Fruit fly (Drosophila melanogaster) whole organism, embryonic: Measurements from ENCODE around the gene Syx13.

Source experiments
- Aef1 ChIP-seq: fragments of 200-800 bp; sonication (Bioruptor generic); IDR thresholded peaks from 3 replicates; pipeline ENCODE4 v1.3.6; 2022; ENCODE audit warnings: missing biosample characterization, missing genetic modification characterization
- Atf3 ChIP-seq: fragments of 200-800 bp; sonication (Bioruptor generic); optimal IDR thresholded peaks from 3 replicates; lab custom pipeline; 2016; ENCODE audit warnings: missing biosample characterization, missing genetic modification characterization
- BtbVII ChIP-seq: fragments of 200-800 bp; sonication (Bioruptor generic); optimal IDR thresholded peaks from 3 replicates; lab custom pipeline; 2017; ENCODE audit warnings: missing biosample characterization, mild to moderate bottlenecking, missing genetic modification characterization
- CG10209 ChIP-seq: fragments of 200-800 bp; sonication (Bioruptor generic); optimal IDR thresholded peaks from 3 replicates; lab custom pipeline; 2017; ENCODE audit warnings: missing biosample characterization, mild to moderate bottlenecking, missing genetic modification characterization, missing genetic modification reagents
- CG10267 ChIP-seq: fragments of 200-800 bp; sonication (Bioruptor generic); optimal IDR thresholded peaks from 2 replicates; lab custom pipeline; 2018; ENCODE audit warnings: missing biosample characterization, mild to moderate bottlenecking, missing genetic modification characterization, moderate library complexity
- CG11398 ChIP-seq: fragments of 200-800 bp; sonication (Bioruptor generic); optimal IDR thresholded peaks from 2 replicates; lab custom pipeline; 2016; ENCODE audit warnings: missing biosample characterization, missing genetic modification characterization
- CG12236 ChIP-seq: fragments of 200-800 bp; sonication (Bioruptor generic); optimal IDR thresholded peaks from 2 replicates; lab custom pipeline; 2016; ENCODE audit warnings: missing biosample characterization, missing genetic modification characterization
- CG13123 ChIP-seq: fragments of 200-800 bp; sonication (Bioruptor generic); optimal IDR thresholded peaks from 2 replicates; lab custom pipeline; 2016; ENCODE audit warnings: missing biosample characterization, missing genetic modification characterization
- CG13287 ChIP-seq: fragments of 200-800 bp; sonication (Bioruptor generic); IDR thresholded peaks from 2 replicates; pipeline ENCODE4 v1.3.6; 2022; ENCODE audit warnings: missing biosample characterization, missing genetic modification characterization; ENCODE audit not compliant: partially characterized antibody
- CG14710 ChIP-seq: fragments of 200-800 bp; sonication (Bioruptor generic); optimal IDR thresholded peaks from 3 replicates; lab custom pipeline; 2019; ENCODE audit warnings: missing biosample characterization, mild to moderate bottlenecking, missing genetic modification characterization, moderate library complexity
- CG1603 ChIP-seq: fragments of 200-800 bp; sonication (Bioruptor generic); optimal IDR thresholded peaks from 2 replicates; lab custom pipeline; 2019; ENCODE audit warnings: missing biosample characterization, mild to moderate bottlenecking, missing genetic modification characterization, moderate library complexity
- CG18262 ChIP-seq: fragments of 200-800 bp; optimal IDR thresholded peaks from 3 replicates; lab custom pipeline; 2019; ENCODE audit warnings: missing biosample characterization, mild to moderate bottlenecking, missing genetic modification characterization, moderate library complexity
- CG2875 ChIP-seq: fragments of 200-800 bp; sonication (Bioruptor generic); optimal IDR thresholded peaks from 2 replicates; lab custom pipeline; 2017; ENCODE audit warnings: missing biosample characterization, mild to moderate bottlenecking, missing genetic modification characterization, missing genetic modification reagents
- CG3065 ChIP-seq: fragments of 200-800 bp; sonication (Bioruptor generic); optimal IDR thresholded peaks from 2 replicates; lab custom pipeline; 2016; ENCODE audit warnings: missing biosample characterization, missing genetic modification characterization
- CG3163 ChIP-seq: fragments of 200-800 bp; sonication (Bioruptor generic); optimal IDR thresholded peaks from 3 replicates; lab custom pipeline; 2016; ENCODE audit warnings: missing biosample characterization, missing genetic modification characterization
- CG34376 ChIP-seq: fragments of 200-800 bp; sonication (Bioruptor generic); optimal IDR thresholded peaks from 2 replicates; lab custom pipeline; 2018; ENCODE audit warnings: missing biosample characterization, mild to moderate bottlenecking, missing genetic modification characterization
- CG7357 ChIP-seq: fragments of 200-800 bp; sonication (Bioruptor generic); IDR thresholded peaks from 3 replicates; pipeline ENCODE4 v1.3.6; 2022; ENCODE audit warnings: missing biosample characterization, missing genetic modification characterization
- CG9437 ChIP-seq: fragments of 200-800 bp; sonication (Bioruptor generic); optimal IDR thresholded peaks from 2 replicates; lab custom pipeline; 2018; ENCODE audit warnings: missing biosample characterization, mild to moderate bottlenecking, missing genetic modification characterization
- Dip2 ChIP-seq: fragments of 200-800 bp; sonication (Bioruptor generic); IDR thresholded peaks from 2 replicates; pipeline ENCODE4 v1.3.6; 2022; ENCODE audit warnings: missing biosample characterization, missing genetic modification characterization
- Gsc ChIP-seq: fragments of 200-800 bp; sonication (Bioruptor generic); IDR thresholded peaks from 2 replicates; pipeline ENCODE4 v1.3.6; 2022; ENCODE audit warnings: missing biosample characterization, missing genetic modification characterization
- HLH54F ChIP-seq: fragments of 200-800 bp; sonication (Bioruptor generic); optimal IDR thresholded peaks from 3 replicates; lab custom pipeline; 2016; ENCODE audit warnings: missing biosample characterization, missing genetic modification characterization
- HLHmδ ChIP-seq: fragments of 200-800 bp; sonication (Bioruptor generic); optimal IDR thresholded peaks from 2 replicates; lab custom pipeline; 2018; ENCODE audit warnings: missing biosample characterization, mild to moderate bottlenecking, missing genetic modification characterization, moderate library complexity
- HmgZ ChIP-seq: fragments of 200-800 bp; sonication (Bioruptor generic); optimal IDR thresholded peaks from 2 replicates; lab custom pipeline; 2018; ENCODE audit warnings: missing biosample characterization, mild to moderate bottlenecking, missing genetic modification characterization
- Lhr ChIP-seq: fragments of 200-800 bp; sonication (Bioruptor generic); optimal IDR thresholded peaks from 3 replicates; lab custom pipeline; 2017; ENCODE audit warnings: mild to moderate bottlenecking, missing biosample characterization, missing genetic modification reagents, missing genetic modification characterization
- MBD-R2 ChIP-seq: fragments of 200-800 bp; sonication (Bioruptor generic); IDR thresholded peaks from 2 replicates; pipeline ENCODE4 v1.3.6; 2022; ENCODE audit warnings: missing biosample characterization, missing genetic modification characterization
- Neu2 ChIP-seq: fragments of 200-800 bp; sonication (Bioruptor generic); optimal IDR thresholded peaks from 3 replicates; lab custom pipeline; 2016; ENCODE audit warnings: missing biosample characterization, missing genetic modification characterization, borderline replicate concordance
- Ptx1 ChIP-seq: fragments of 200-800 bp; sonication (Bioruptor generic); IDR thresholded peaks from 2 replicates; pipeline ENCODE4 v1.3.6; 2022; ENCODE audit warnings: missing biosample characterization, missing genetic modification characterization
- Scr ChIP-seq: fragments of 200-800 bp; sonication (Bioruptor generic); IDR thresholded peaks from 2 replicates; pipeline ENCODE4 v1.3.6; 2022; ENCODE audit warnings: missing biosample characterization, missing genetic modification characterization; ENCODE audit not compliant: partially characterized antibody
- Usf ChIP-seq: fragments of 200-800 bp; sonication (Bioruptor generic); optimal IDR thresholded peaks from 2 replicates; lab custom pipeline; 2017; ENCODE audit warnings: missing genotype, missing biosample characterization, missing genetic modification characterization
- YL-1 ChIP-seq: fragments of 200-800 bp; sonication (Bioruptor generic); optimal IDR thresholded peaks from 3 replicates; lab custom pipeline; 2017; ENCODE audit warnings: missing biosample characterization, mild to moderate bottlenecking, missing genetic modification characterization
- bsh ChIP-seq, 2 experiments: fragments of 200-800 bp; sonication (Bioruptor generic); optimal IDR thresholded peaks; 2 replicates each; lab custom pipeline; 2017 to 2018; ENCODE audit warnings: mild to moderate bottlenecking in 2 of 2, missing biosample characterization in 2 of 2, missing genetic modification characterization in 2 of 2, moderate library complexity in 1 of 2
- cg ChIP-seq: fragments of 200-800 bp; sonication (Bioruptor generic); optimal IDR thresholded peaks from 3 replicates; lab custom pipeline; 2019; ENCODE audit warnings: missing biosample characterization, mild to moderate bottlenecking, missing genetic modification characterization, moderate library complexity
- ci ChIP-seq: fragments of 200-800 bp; sonication (Bioruptor generic); IDR thresholded peaks from 3 replicates; pipeline ENCODE4 v1.3.6; 2022; ENCODE audit warnings: missing biosample characterization, missing genetic modification characterization
- corto ChIP-seq: fragments of 200-800 bp; sonication (Bioruptor generic); optimal IDR thresholded peaks from 2 replicates; lab custom pipeline; 2016; ENCODE audit warnings: missing biosample characterization, mild to moderate bottlenecking, missing genetic modification characterization, moderate library complexity
- en ChIP-seq: fragments of 200-800 bp; sonication (Bioruptor generic); optimal IDR thresholded peaks from 2 replicates; lab custom pipeline; 2016; ENCODE audit warnings: missing biosample characterization, missing genetic modification characterization
- h ChIP-seq: fragments of >200 bp; optimal IDR thresholded peaks from 2 replicates; lab custom pipeline; 2017
- ind ChIP-seq: fragments of 200-800 bp; sonication (Bioruptor generic); optimal IDR thresholded peaks from 3 replicates; lab custom pipeline; 2016; ENCODE audit warnings: missing biosample characterization, missing genetic modification characterization
- lmd ChIP-seq: fragments of 200-800 bp; sonication (Bioruptor generic); IDR thresholded peaks from 2 replicates; pipeline ENCODE4 v1.3.6; 2022; ENCODE audit warnings: missing biosample characterization, missing genetic modification characterization
- mirr ChIP-seq: fragments of 200-800 bp; sonication (Bioruptor generic); optimal IDR thresholded peaks from 3 replicates; lab custom pipeline; 2018; ENCODE audit warnings: missing biosample characterization, mild to moderate bottlenecking, missing genetic modification characterization
- p53 ChIP-seq: fragments of 200-800 bp; sonication (Bioruptor generic); optimal IDR thresholded peaks from 2 replicates; lab custom pipeline; 2016; ENCODE audit warnings: missing biosample characterization, missing genetic modification characterization
- seq ChIP-seq: fragments of 200-800 bp; sonication (Bioruptor generic); IDR thresholded peaks from 2 replicates; pipeline ENCODE4 v1.3.6; 2022; ENCODE audit warnings: missing biosample characterization, missing genetic modification characterization
- slp2 ChIP-seq: fragments of 200-800 bp; sonication (Bioruptor generic); optimal IDR thresholded peaks from 2 replicates; lab custom pipeline; 2016; ENCODE audit warnings: missing biosample characterization, missing genetic modification characterization
- tin ChIP-seq: fragments of 200-800 bp; sonication (Bioruptor generic); optimal IDR thresholded peaks from 3 replicates; lab custom pipeline; 2016; ENCODE audit warnings: missing biosample characterization, missing genetic modification characterization
- tna ChIP-seq: fragments of 200-800 bp; sonication (Bioruptor generic); IDR thresholded peaks from 2 replicates; pipeline ENCODE4 v1.3.6; 2022; ENCODE audit warnings: missing biosample characterization, missing genetic modification characterization; ENCODE audit not compliant: partially characterized antibody
- unc-4 ChIP-seq: fragments of 200-800 bp; sonication (Bioruptor generic); IDR thresholded peaks from 2 replicates; pipeline ENCODE4 v1.3.6; 2022; ENCODE audit warnings: missing biosample characterization, missing genetic modification characterization; ENCODE audit not compliant: partially characterized antibody
- usp ChIP-seq: fragments of >200 bp; optimal IDR thresholded peaks from 2 replicates; lab custom pipeline; 2017; ENCODE audit warnings: missing biosample characterization, missing genetic modification characterization
- wor ChIP-seq: fragments of 200-800 bp; sonication (Bioruptor generic); IDR thresholded peaks from 2 replicates; pipeline ENCODE4 v1.3.6; 2022; ENCODE audit warnings: missing biosample characterization, missing genetic modification characterization
- z ChIP-seq: fragments of 200-800 bp; sonication (Bioruptor generic); IDR thresholded peaks from 3 replicates; pipeline ENCODE4 v1.3.6; 2022; ENCODE audit warnings: missing biosample characterization, missing genetic modification characterization
- zen ChIP-seq: fragments of 200-800 bp; sonication (Bioruptor generic); optimal IDR thresholded peaks from 3 replicates; lab custom pipeline; 2018; ENCODE audit warnings: missing biosample characterization, mild to moderate bottlenecking, missing genetic modification characterization, moderate library complexity
- zen2 ChIP-seq: fragments of 200-800 bp; sonication (Bioruptor generic); IDR thresholded peaks from 3 replicates; pipeline ENCODE4 v1.3.6; 2022; ENCODE audit warnings: missing biosample characterization, missing genetic modification characterization; ENCODE audit not compliant: partially characterized antibody
- zf30C ChIP-seq: fragments of 200-800 bp; sonication (Bioruptor generic); optimal IDR thresholded peaks from 3 replicates; lab custom pipeline; 2018; ENCODE audit warnings: missing biosample characterization, mild to moderate bottlenecking, missing genetic modification characterization

The Syx13 gene

dm6 chr3L:13017803-13018324, 26.4 kb upstream of the Syx13 start, which contains the start of the genes mRpL20 and Icmt (continued):
- TF ChIP-seq bsh (GFP tag; optimal IDR thresholded peaks at IDR 0.05; lab: Kevin White, UChicago) (peak; percentile 74 to 97), CG11398 (no peak), p53 (GFP tag; lab: Kevin White, UChicago) (no peak), CG13123 (GFP tag; lab: Kevin White, UChicago) (peak; percentile 80), zen2 (GFP tag; lab: Robert Waterston, UW) (no peak; the same call in 1 of the 3 replicates), CG7357 (GFP tag; lab: Robert Waterston, UW) (peak; percentile 88), tna (GFP tag; lab: Robert Waterston, UW) (peak; percentile 80), BtbVII (GFP tag; lab: Kevin White, UChicago) (peak; percentile 72), Lhr (GFP tag; lab: Kevin White, UChicago) (peak; percentile 60), CG10267 (tag; lab: Kevin White, UChicago) (peak; percentile 77), zf30C (GFP tag; lab: Kevin White, UChicago) (no peak), YL-1 (GFP tag; lab: Kevin White, UChicago) (peak; percentile 63), zen (peak; percentile 78), CG10209 (GFP tag; lab: Kevin White, UChicago) (peak; percentile 94), usp (no peak), slp2 (GFP tag; lab: Kevin White, UChicago) (peak; percentile 17), en (GFP tag; lab: Kevin White, UChicago) (no peak), ind (GFP tag; lab: Kevin White, UChicago) (peak; percentile 87), ci (peak; percentile 94), Ptx1 (GFP tag; lab: Robert Waterston, UW) (peak; percentile 99), Gsc (GFP tag; lab: Robert Waterston, UW) (peak; percentile 89), lmd (GFP tag; lab: Robert Waterston, UW) (peak; percentile 98), CG9437 (peak; percentile 88), HLHmδ (GFP tag; lab: Kevin White, UChicago) (no peak), MBD-R2 (GFP tag; lab: Robert Waterston, UW) (peak; percentile 87), Atf3 (GFP tag; lab: Kevin White, UChicago) (peak; percentile 10), CG3065 (GFP tag; lab: Kevin White, UChicago) (peak; percentile 64), unc-4 (GFP tag; lab: Robert Waterston, UW) (peak; percentile 79), CG12236 (GFP tag; lab: Kevin White, UChicago) (no peak), CG1603 (tag; lab: Kevin White, UChicago) (peak; percentile 57), HLH54F (GFP tag; lab: Kevin White, UChicago) (peak; percentile 18), seq (peak; percentile 92), CG3163 (GFP tag; lab: Kevin White, UChicago) (no peak), Dip2 (no peak), CG34376 (GFP tag; lab: Kevin White, UChicago) (peak; percentile 6), CG13287 (GFP tag; lab: Robert Waterston, UW) (peak; percentile 85), mirr (GFP tag; lab: Kevin White, UChicago) (no peak), tin (GFP tag; lab: Kevin White, UChicago) (peak; percentile 69), Aef1 (GFP tag; lab: Robert Waterston, UW) (peak; percentile 96), CG14710 (tag; lab: Kevin White, UChicago) (peak; percentile 80), cg (GFP tag; lab: Kevin White, UChicago) (no peak), Neu2 (no peak), wor (peak; percentile 93), HmgZ (tag; lab: Kevin White, UChicago) (peak; percentile 94), CG2875 (GFP tag; lab: Kevin White, UChicago) (peak; percentile 86), h (lab: Kevin White, UChicago) (no peak), z (GFP tag; lab: Robert Waterston, UW) (no peak), CG18262 (peak; percentile 93), corto (GFP tag; lab: Kevin White, UChicago) (peak; percentile 52), Usf (GFP tag; lab: Kevin White, UChicago) (peak; percentile 85), Scr (GFP tag; lab: Robert Waterston, UW) (peak; percentile 85)
